Fruit fly (Drosophila melanogaster) whole organism, embryonic: ENCODE results near the gene Gfat2.
A peak's percentile ranks its signal among the peaks of the same experiment; 100 is the strongest.

ENCODE experiments used
- Atf6 ChIP-seq: fragments of 200-800 bp; sonication (Bioruptor generic); IDR thresholded peaks from 2 replicates; pipeline ENCODE4 v1.3.6; 2022; ENCODE audit warnings: missing biosample characterization, missing genetic modification characterization
- Awh ChIP-seq: fragments of 200-800 bp; sonication (Bioruptor generic); IDR thresholded peaks from 2 replicates; pipeline ENCODE4, ENCODE4 v1.3.6; 2022; ENCODE audit warnings: missing biosample characterization, missing genetic modification characterization
- CG10209 ChIP-seq: fragments of 200-800 bp; sonication (Bioruptor generic); optimal IDR thresholded peaks from 3 replicates; lab custom pipeline; 2017; ENCODE audit warnings: missing biosample characterization, mild to moderate bottlenecking, missing genetic modification characterization, missing genetic modification reagents
- CG10979 ChIP-seq: fragments of 200-800 bp; sonication (Bioruptor generic); optimal IDR thresholded peaks from 2 replicates; lab custom pipeline; 2018; ENCODE audit warnings: missing biosample characterization, mild to moderate bottlenecking, missing genetic modification characterization, moderate library complexity
- CG12391 ChIP-seq: fragments of 200-800 bp; sonication (Bioruptor generic); optimal IDR thresholded peaks from 3 replicates; lab custom pipeline; 2018; ENCODE audit warnings: missing biosample characterization, mild to moderate bottlenecking, missing genetic modification characterization, moderate library complexity
- CG13894 ChIP-seq: fragments of 200-800 bp; sonication (Bioruptor generic); optimal IDR thresholded peaks from 3 replicates; lab custom pipeline; 2018; ENCODE audit warnings: missing biosample characterization, mild to moderate bottlenecking, missing genetic modification characterization, moderate library complexity
- CG14014 ChIP-seq: fragments of 200-800 bp; sonication (Bioruptor generic); IDR thresholded peaks from 2 replicates; pipeline ENCODE4 v1.3.6; 2022; ENCODE audit warnings: missing biosample characterization, missing genetic modification characterization
- CG14860 ChIP-seq: fragments of 200-800 bp; sonication (Bioruptor generic); IDR thresholded peaks from 3 replicates; pipeline ENCODE4 v1.3.6; 2022; ENCODE audit warnings: missing biosample characterization, missing genetic modification characterization; ENCODE audit not compliant: partially characterized antibody
- CG15514 ChIP-seq: fragments of 200-800 bp; sonication (Bioruptor generic); optimal IDR thresholded peaks from 3 replicates; lab custom pipeline; 2017; ENCODE audit warnings: missing biosample characterization, missing genetic modification characterization, mild to moderate bottlenecking, moderate library complexity, missing genetic modification reagents
- CG17328 ChIP-seq: fragments of 200-800 bp; sonication (Bioruptor generic); IDR thresholded peaks from 2 replicates; pipeline ENCODE4 v1.3.6; 2022; ENCODE audit warnings: missing biosample characterization, missing genetic modification characterization
- CG17802 ChIP-seq: fragments of 200-800 bp; sonication (Bioruptor generic); optimal IDR thresholded peaks from 2 replicates; lab custom pipeline; 2018; ENCODE audit warnings: missing biosample characterization, mild to moderate bottlenecking, missing genetic modification characterization, moderate library complexity
- CG1792 ChIP-seq: fragments of 200-800 bp; sonication (Bioruptor generic); optimal IDR thresholded peaks from 2 replicates; lab custom pipeline; 2016; ENCODE audit warnings: missing biosample characterization, missing genetic modification characterization
- CG2120 ChIP-seq: fragments of 200-800 bp; sonication (Bioruptor generic); optimal IDR thresholded peaks from 3 replicates; lab custom pipeline; 2016; ENCODE audit warnings: missing biosample characterization, missing genetic modification characterization
- CG2129 ChIP-seq: fragments of 200-800 bp; sonication (Bioruptor generic); IDR thresholded peaks from 2 replicates; pipeline ENCODE4 v1.3.6; 2022; ENCODE audit warnings: missing biosample characterization, missing genetic modification characterization; ENCODE audit not compliant: partially characterized antibody
- CG3726 ChIP-seq: fragments of 200-800 bp; sonication (Bioruptor generic); IDR thresholded peaks from 3 replicates; pipeline ENCODE4, ENCODE4 v1.3.6; 2022; ENCODE audit warnings: missing biosample characterization, missing genetic modification characterization
- CG3847 ChIP-seq: fragments of 200-800 bp; sonication (Bioruptor generic); IDR thresholded peaks from 2 replicates; pipeline ENCODE4 v1.3.6; 2022; ENCODE audit warnings: missing biosample characterization, missing genetic modification characterization
- CG6765 ChIP-seq: fragments of 200-800 bp; sonication (Bioruptor generic); optimal IDR thresholded peaks from 3 replicates; lab custom pipeline; 2017; ENCODE audit warnings: missing biosample characterization, mild to moderate bottlenecking, missing genetic modification characterization
- CG7556 ChIP-seq: fragments of 200-800 bp; sonication (Bioruptor generic); optimal IDR thresholded peaks from 2 replicates; lab custom pipeline; 2017; ENCODE audit warnings: missing biosample characterization, mild to moderate bottlenecking, missing genetic modification characterization
- CG9437 ChIP-seq: fragments of 200-800 bp; sonication (Bioruptor generic); optimal IDR thresholded peaks from 2 replicates; lab custom pipeline; 2018; ENCODE audit warnings: missing biosample characterization, mild to moderate bottlenecking, missing genetic modification characterization
- CG9817 ChIP-seq: fragments of 200-800 bp; sonication (Bioruptor generic); optimal IDR thresholded peaks from 2 replicates; lab custom pipeline; 2018; ENCODE audit warnings: missing biosample characterization, mild to moderate bottlenecking, missing genetic modification characterization, moderate library complexity
- CG9876 ChIP-seq: fragments of 200-800 bp; sonication (Bioruptor generic); optimal IDR thresholded peaks from 2 replicates; lab custom pipeline; 2016; ENCODE audit warnings: missing biosample characterization, missing genetic modification characterization
- CoRest ChIP-seq: fragments of 200-800 bp; sonication (Bioruptor generic); optimal IDR thresholded peaks from 3 replicates; lab custom pipeline; 2018; ENCODE audit warnings: missing biosample characterization, mild to moderate bottlenecking, missing genetic modification characterization, moderate library complexity
- Dad ChIP-seq: fragments of 200-800 bp; sonication (Bioruptor generic); optimal IDR thresholded peaks from 3 replicates; lab custom pipeline; 2016; ENCODE audit warnings: missing biosample characterization, missing genetic modification characterization
- HLH4C ChIP-seq: fragments of 200-800 bp; sonication (Bioruptor generic); IDR thresholded peaks from 3 replicates; pipeline ENCODE4 v1.3.6; 2022; ENCODE audit warnings: missing biosample characterization, missing genetic modification characterization; ENCODE audit not compliant: partially characterized antibody
- Hand ChIP-seq: fragments of 200-800 bp; sonication (Bioruptor generic); optimal IDR thresholded peaks from 2 replicates; lab custom pipeline; 2017; ENCODE audit warnings: mild to moderate bottlenecking, missing biosample characterization, missing genetic modification reagents, missing genetic modification characterization
- Hr51 ChIP-seq, 2 experiments: fragments of 200-800 bp; sonication (Bioruptor generic); optimal IDR thresholded peaks; 2 replicates in 1 of 2; 3 replicates in 1 of 2; lab custom pipeline; 2016 to 2018; ENCODE audit warnings: missing biosample characterization in 2 of 2, missing genetic modification characterization in 2 of 2, mild to moderate bottlenecking in 1 of 2, moderate library complexity in 1 of 2
- NC2β ChIP-seq: fragments of 200-800 bp; sonication (Bioruptor generic); optimal IDR thresholded peaks from 2 replicates; lab custom pipeline; 2016; ENCODE audit warnings: missing biosample characterization, missing genetic modification characterization
- Neu2 ChIP-seq: fragments of 200-800 bp; sonication (Bioruptor generic); optimal IDR thresholded peaks from 3 replicates; lab custom pipeline; 2016; ENCODE audit warnings: missing biosample characterization, missing genetic modification characterization, borderline replicate concordance
- Nf-YC ChIP-seq: fragments of 200-800 bp; optimal IDR thresholded peaks from 3 replicates; lab custom pipeline; 2019; ENCODE audit warnings: missing biosample characterization, mild to moderate bottlenecking, missing genetic modification characterization, moderate library complexity
- NfI ChIP-seq: fragments of 200-800 bp; sonication (Bioruptor generic); optimal IDR thresholded peaks from 3 replicates; lab custom pipeline; 2018; ENCODE audit warnings: missing biosample characterization, mild to moderate bottlenecking, missing genetic modification characterization, moderate library complexity
- Sox102F ChIP-seq: fragments of 200-800 bp; sonication (Bioruptor generic); optimal IDR thresholded peaks from 2 replicates; lab custom pipeline; 2018; ENCODE audit warnings: missing biosample characterization, mild to moderate bottlenecking, missing genetic modification characterization, moderate library complexity
- Sry-δ ChIP-seq: fragments of 200-800 bp; sonication (Bioruptor generic); optimal IDR thresholded peaks from 2 replicates; lab custom pipeline; 2016; ENCODE audit warnings: missing biosample characterization, missing genetic modification characterization
- Taf1 ChIP-seq: fragments of 200-800 bp; sonication (Bioruptor generic); IDR thresholded peaks from 2 replicates; pipeline ENCODE4 v1.3.6; 2022; ENCODE audit warnings: missing biosample characterization, missing genetic modification characterization
- YL-1 ChIP-seq: fragments of 200-800 bp; sonication (Bioruptor generic); optimal IDR thresholded peaks from 3 replicates; lab custom pipeline; 2017; ENCODE audit warnings: missing biosample characterization, mild to moderate bottlenecking, missing genetic modification characterization
- ab ChIP-seq: fragments of 200-800 bp; sonication (Bioruptor generic); optimal IDR thresholded peaks from 2 replicates; lab custom pipeline; 2016; ENCODE audit warnings: missing biosample characterization, missing genetic modification characterization
- amos ChIP-seq: fragments of 200-800 bp; sonication (Bioruptor generic); IDR thresholded peaks from 2 replicates; pipeline ENCODE4 v1.3.6; 2022; ENCODE audit warnings: missing biosample characterization, missing genetic modification characterization; ENCODE audit not compliant: partially characterized antibody
- bowl ChIP-seq: fragments of 200-800 bp; sonication (Bioruptor generic); IDR thresholded peaks from 2 replicates; pipeline ENCODE4 v1.3.6; 2022; ENCODE audit warnings: missing biosample characterization, missing genetic modification characterization
- btn ChIP-seq: fragments of 200-800 bp; sonication (Bioruptor generic); optimal IDR thresholded peaks from 2 replicates; lab custom pipeline; 2016; ENCODE audit warnings: missing biosample characterization, missing genetic modification characterization
- chn ChIP-seq: fragments of 200-800 bp; sonication (Bioruptor generic); optimal IDR thresholded peaks from 2 replicates; lab custom pipeline; 2016; ENCODE audit warnings: missing biosample characterization, missing genetic modification characterization
- dmrt11E ChIP-seq: fragments of 200-800 bp; sonication (Bioruptor generic); optimal IDR thresholded peaks from 3 replicates; lab custom pipeline; 2018; ENCODE audit warnings: missing biosample characterization, mild to moderate bottlenecking, missing genetic modification characterization, moderate library complexity
- hth ChIP-seq: fragments of >200 bp; optimal IDR thresholded peaks from 2 replicates; lab custom pipeline; 2017; ENCODE audit warnings: inconsistent platforms
- jigr1 ChIP-seq: fragments of 200-800 bp; sonication (Bioruptor generic); IDR thresholded peaks from 3 replicates; pipeline ENCODE4 v1.3.6; 2022; ENCODE audit warnings: missing biosample characterization, missing genetic modification characterization
- lola ChIP-seq, 3 experiments: fragments of >200 bp in 2 of 3; fragments of 200-800 bp in 1 of 3; sonication (Bioruptor generic) in 1 of 3; optimal IDR thresholded peaks; 2 replicates each; lab custom pipeline; 2017 to 2019; ENCODE audit warnings: missing biosample characterization in 3 of 3, missing genetic modification characterization in 3 of 3, mild to moderate bottlenecking in 1 of 3, moderate library complexity in 1 of 3
- nerfin-1 ChIP-seq: fragments of 200-800 bp; sonication (Bioruptor generic); optimal IDR thresholded peaks from 3 replicates; lab custom pipeline; 2019; ENCODE audit warnings: missing biosample characterization, mild to moderate bottlenecking, missing genetic modification characterization, moderate library complexity
- pan ChIP-seq, 4 experiments: fragments of >200 bp in 3 of 4; fragments of 200-800 bp in 1 of 4; sonication (Bioruptor generic) in 1 of 4; optimal IDR thresholded peaks in 3 of 4; IDR thresholded peaks in 1 of 4; 2 replicates each; pipeline versions ENCODE4 v1.3.6 to Lab custom; 2017 to 2022; ENCODE audit warnings: missing biosample characterization in 2 of 4, missing genetic modification characterization in 2 of 4, mixed read lengths in 1 of 4
- psq ChIP-seq: fragments of 200-800 bp; sonication (Bioruptor generic); optimal IDR thresholded peaks from 2 replicates; lab custom pipeline; 2017; ENCODE audit warnings: missing biosample characterization, missing genetic modification characterization
- shn ChIP-seq: fragments of 200-800 bp; sonication (Bioruptor generic); optimal IDR thresholded peaks from 3 replicates; lab custom pipeline; 2016; ENCODE audit warnings: missing biosample characterization, missing genetic modification characterization
- tap ChIP-seq: fragments of 200-800 bp; optimal IDR thresholded peaks from 3 replicates; lab custom pipeline; 2019; ENCODE audit warnings: missing biosample characterization, mild to moderate bottlenecking, missing genetic modification characterization, moderate library complexity
- vnd ChIP-seq: fragments of 200-800 bp; sonication (Bioruptor generic); IDR thresholded peaks from 3 replicates; pipeline ENCODE4 v1.3.6; 2022; ENCODE audit warnings: missing biosample characterization, missing genetic modification characterization; ENCODE audit not compliant: partially characterized antibody
- yki ChIP-seq: fragments of >200 bp; optimal IDR thresholded peaks from 3 replicates; lab custom pipeline; 2018

Gene Gfat2

DNA sequence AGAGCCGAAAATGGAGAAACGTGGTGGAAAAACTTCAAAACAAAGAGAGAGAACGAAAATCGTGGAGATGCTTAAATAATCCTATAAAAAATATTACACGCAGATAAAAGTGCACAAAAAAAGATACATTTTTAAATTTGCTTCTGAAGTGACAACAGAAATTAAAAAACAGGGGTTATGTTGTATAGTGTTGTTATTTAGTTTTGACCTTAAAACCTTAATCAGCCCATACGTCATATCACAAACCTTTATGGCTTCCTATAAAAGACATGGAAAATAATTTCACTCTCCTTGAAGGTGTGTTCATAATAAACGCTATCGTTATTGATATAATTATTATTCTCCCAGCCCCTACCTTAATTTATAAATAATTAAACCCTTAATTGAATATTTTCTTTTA is 12.4 kb downstream of the Gfat2 start (continued):
- TF ChIP-seq Hr51 (GFP tag; optimal IDR thresholded peaks at IDR 0.05; lab: Kevin White, UChicago) (peak in 1 of 2 experiments; percentile 69), jigr1 (GFP tag; lab: Robert Waterston, UW) (no peak), CG3847 (GFP tag; lab: Robert Waterston, UW) (no peak), CG17328 (GFP tag; lab: Robert Waterston, UW) (no peak), CG9817 (peak; percentile 7), bowl (GFP tag; lab: Robert Waterston, UW) (no peak), CG15514 (GFP tag; lab: Kevin White, UChicago) (peak; percentile 10), Atf6 (GFP tag; lab: Robert Waterston, UW) (no peak), Sry-δ (no peak), CG6765 (GFP tag; lab: Kevin White, UChicago) (no peak), Dad (peak; percentile 7), CoRest (tag; lab: Kevin White, UChicago) (peak; percentile 55), CG1792 (GFP tag; lab: Kevin White, UChicago) (no peak), CG10209 (GFP tag; lab: Kevin White, UChicago) (peak; percentile 30), Awh (GFP tag; lab: Robert Waterston, UW) (no peak), chn (GFP tag; lab: Kevin White, UChicago) (no peak), lola (GFP tag; optimal IDR thresholded peaks at IDR 0.05; lab: Kevin White, UChicago) (no peak), NfI (GFP tag; lab: Kevin White, UChicago) (peak; percentile 40), CG3726 (no peak), nerfin-1 (no peak), CG7556 (GFP tag; lab: Kevin White, UChicago) (peak; percentile 32), HLH4C (GFP tag; lab: Robert Waterston, UW) (no peak), Hand (GFP tag; lab: Kevin White, UChicago) (no peak), hth (no peak), CG13894 (tag; lab: Kevin White, UChicago) (no peak), YL-1 (GFP tag; lab: Kevin White, UChicago) (no peak), Sox102F (peak; percentile 64), CG9437 (no peak), pan (optimal IDR thresholded peaks at IDR 0.05; lab: Kevin White, UChicago) (no peak), pan (GFP tag; optimal IDR thresholded peaks at IDR 0.05 in 1 of 2, IDR thresholded peaks at IDR 0.05 in 1 of 2) (no peak), vnd (GFP tag; lab: Robert Waterston, UW) (no peak), CG14014 (GFP tag; lab: Robert Waterston, UW) (no peak), CG10979 (tag; lab: Kevin White, UChicago) (peak; percentile 15), yki (lab: Kevin White, UChicago) (no peak), btn (GFP tag; lab: Kevin White, UChicago) (no peak), psq (no peak), CG9876 (GFP tag; lab: Kevin White, UChicago) (no peak), CG12391 (tag; lab: Kevin White, UChicago) (peak; percentile 49), CG2129 (GFP tag; lab: Robert Waterston, UW) (no peak), Neu2 (no peak), CG17802 (no peak), Taf1 (no peak), shn (GFP tag; lab: Kevin White, UChicago) (no peak), NC2β (GFP tag; lab: Kevin White, UChicago) (no peak), ab (no peak), Nf-YC (peak; percentile 26), dmrt11E (tag; lab: Kevin White, UChicago) (peak; percentile 40), CG14860 (no peak), tap (no peak), amos (GFP tag; lab: Robert Waterston, UW) (no peak), CG2120 (peak; percentile 42)
